Worm (Caenorhabditis elegans) whole organism, L4 larva: ENCODE data around the gene C06E4.5.
"Not testable (repeated sequence)": the region's sequence is repeated elsewhere in the genome, so short reads cannot be mapped to it uniquely, and the experiment has no call there.

Experiments
- F10B5.3 ChIP-seq: sonication (generic microtip); optimal IDR thresholded peaks from 2 replicates; lab custom pipeline; 2016; ENCODE audit warnings: mild to moderate bottlenecking, missing genetic modification characterization, missing compliant biosample characterization
- F37D6.2 ChIP-seq: sonication (generic microtip); optimal IDR thresholded peaks from 2 replicates; lab custom pipeline; 2016; ENCODE audit warnings: mild to moderate bottlenecking, missing genetic modification characterization, missing compliant biosample characterization
- F49E8.2 ChIP-seq: sonication (generic microtip); optimal IDR thresholded peaks from 2 replicates; lab custom pipeline; 2016; ENCODE audit warnings: missing compliant biosample characterization, mild to moderate bottlenecking, missing genetic modification characterization, borderline replicate concordance
- R02D3.7 ChIP-seq: fragments of 150-350 bp; sonication (generic microtip); optimal IDR thresholded peaks from 3 replicates; lab custom pipeline; 2014; ENCODE audit warnings: missing biosample characterization, missing genetic modification characterization
- T26A8.4 ChIP-seq: fragments of 200-800 bp; sonication (Bioruptor generic); IDR thresholded peaks from 2 replicates; pipeline ENCODE4 v1.3.6; 2022; ENCODE audit warnings: missing genetic modification characterization, missing compliant biosample characterization
- ZK337.2 ChIP-seq: fragments of 200-800 bp; sonication (Bioruptor generic); IDR thresholded peaks from 2 replicates; pipeline ENCODE4 v1.3.6; 2022; ENCODE audit warnings: missing genetic modification reagents, missing genetic modification characterization, missing compliant biosample characterization
- ceh-20 ChIP-seq: fragments of 200-800 bp; sonication (Bioruptor generic); IDR thresholded peaks from 2 replicates; pipeline ENCODE4 v1.3.6; 2022; ENCODE audit warnings: missing genetic modification reagents, missing genetic modification characterization, missing compliant biosample characterization
- ceh-28 ChIP-seq: fragments of 150-350 bp; optimal IDR thresholded peaks from 2 replicates; lab custom pipeline; 2014; ENCODE audit warnings: missing biosample characterization, missing genetic modification reagents, missing genetic modification characterization
- ceh-62 ChIP-seq: sonication (generic microtip); optimal IDR thresholded peaks from 2 replicates; lab custom pipeline; 2017; ENCODE audit warnings: missing biosample characterization, missing genetic modification characterization
- ces-1 ChIP-seq: fragments of 150-350 bp; sonication (generic microtip); optimal IDR thresholded peaks from 4 replicates; lab custom pipeline; 2014; ENCODE audit warnings: missing biosample characterization, missing genetic modification reagents, missing genetic modification characterization
- cey-2 ChIP-seq: sonication (generic microtip); optimal IDR thresholded peaks from 3 replicates; lab custom pipeline; 2017; ENCODE audit warnings: missing genetic modification characterization, mild to moderate bottlenecking, missing compliant biosample characterization, antibody characterized with exemption, borderline replicate concordance; ENCODE audit not compliant: insufficient read depth
- ctbp-1 ChIP-seq: fragments of 200-800 bp; sonication (Bioruptor generic); IDR thresholded peaks from 2 replicates; pipeline ENCODE4 v1.3.6; 2022; ENCODE audit warnings: missing genetic modification reagents, missing genetic modification characterization, missing compliant biosample characterization
- daf-12 ChIP-seq: fragments of 150-350 bp; optimal IDR thresholded peaks from 2 replicates; lab custom pipeline; 2014; ENCODE audit warnings: missing biosample characterization, missing genetic modification reagents, missing genetic modification characterization
- daf-16 ChIP-seq, 3 experiments: sonication (generic microtip); optimal IDR thresholded peaks; 2 replicates each; lab custom pipeline; 2016 to 2017; ENCODE audit warnings: missing genetic modification characterization in 3 of 3, missing genetic modification reagents in 3 of 3, mild to moderate bottlenecking in 2 of 3, missing compliant biosample characterization in 2 of 3, missing biosample characterization in 1 of 3, moderate library complexity in 1 of 3
- dmd-6 ChIP-seq: fragments of 200-800 bp; sonication (Bioruptor generic); IDR thresholded peaks from 2 replicates; pipeline ENCODE4 v1.3.6; 2022; ENCODE audit warnings: missing genetic modification reagents, missing genetic modification characterization, missing compliant biosample characterization
- dmd-9 ChIP-seq: fragments of 200-800 bp; sonication (Bioruptor generic); IDR thresholded peaks from 2 replicates; pipeline ENCODE4 v1.3.6; 2022; ENCODE audit warnings: missing genetic modification reagents, missing genetic modification characterization, missing compliant biosample characterization
- dpl-1 ChIP-seq: fragments of 150-350 bp; optimal IDR thresholded peaks from 2 replicates; lab custom pipeline; 2014; ENCODE audit warnings: missing biosample characterization, missing genetic modification reagents, missing genetic modification characterization
- egl-27 ChIP-seq: sonication (generic microtip); optimal IDR thresholded peaks from 3 replicates; lab custom pipeline; 2017; ENCODE audit warnings: missing biosample characterization, missing genetic modification reagents, missing genetic modification characterization
- egl-43 ChIP-seq: fragments of 200-800 bp; sonication (Bioruptor generic); IDR thresholded peaks from 2 replicates; pipeline ENCODE4 v1.3.6; 2022; ENCODE audit warnings: missing genetic modification reagents, missing genetic modification characterization, missing compliant biosample characterization
- hif-1 ChIP-seq, 2 experiments: sonication (generic microtip); optimal IDR thresholded peaks; 2 replicates each; lab custom pipeline; 2016 to 2017; ENCODE audit warnings: missing compliant biosample characterization in 2 of 2, missing genetic modification characterization in 2 of 2, missing genetic modification reagents in 2 of 2, missing genotype in 2 of 2, mild to moderate bottlenecking in 1 of 2
- hlh-30 ChIP-seq: sonication (generic microtip); optimal IDR thresholded peaks from 2 replicates; lab custom pipeline; 2017; ENCODE audit warnings: antibody characterized with exemption, mild to moderate bottlenecking, missing genetic modification characterization, missing compliant biosample characterization; ENCODE audit not compliant: insufficient read depth
- hmg-1.1 ChIP-seq: fragments of 200-800 bp; sonication (Bioruptor generic); IDR thresholded peaks from 2 replicates; pipeline ENCODE4 v1.3.6; 2022; ENCODE audit warnings: missing genetic modification reagents, missing genetic modification characterization, missing compliant biosample characterization
- lin-13 ChIP-seq: fragments of 150-350 bp; optimal IDR thresholded peaks from 2 replicates; lab custom pipeline; 2014; ENCODE audit warnings: missing biosample characterization, missing genetic modification reagents, missing genetic modification characterization
- lin-39 ChIP-seq: fragments of 150-350 bp; optimal IDR thresholded peaks from 2 replicates; lab custom pipeline; 2014; ENCODE audit warnings: missing biosample characterization, missing genetic modification reagents, missing genetic modification characterization
- lir-3 ChIP-seq: sonication (generic microtip); optimal IDR thresholded peaks from 2 replicates; lab custom pipeline; 2016; ENCODE audit warnings: mild to moderate bottlenecking, missing genetic modification characterization, missing compliant biosample characterization
- lsy-2 ChIP-seq, 2 experiments: fragments of 150-350 bp in 1 of 2; sonication (generic microtip) in 1 of 2; optimal IDR thresholded peaks; 2 replicates each; lab custom pipeline; 2014 to 2017; ENCODE audit warnings: missing biosample characterization in 2 of 2, missing genetic modification characterization in 2 of 2
- mdl-1 ChIP-seq, 2 experiments: fragments of 150-350 bp in 1 of 2; sonication (generic microtip) in 1 of 2; optimal IDR thresholded peaks; 2 replicates each; lab custom pipeline; 2014 to 2017; ENCODE audit warnings: missing biosample characterization in 2 of 2, missing genetic modification characterization in 2 of 2
- mes-2 ChIP-seq: sonication (generic microtip); optimal IDR thresholded peaks from 2 replicates; lab custom pipeline; 2016; ENCODE audit warnings: missing genotype, mild to moderate bottlenecking, missing genetic modification characterization, missing compliant biosample characterization; ENCODE audit not compliant: poor library complexity, severe bottlenecking
- nhr-102 ChIP-seq: sonication (generic microtip); optimal IDR thresholded peaks from 2 replicates; lab custom pipeline; 2016; ENCODE audit warnings: mild to moderate bottlenecking, missing genetic modification characterization, moderate library complexity, missing compliant biosample characterization
- nhr-25 ChIP-seq: sonication (generic microtip); optimal IDR thresholded peaks from 2 replicates; lab custom pipeline; 2017; ENCODE audit warnings: missing genetic modification characterization, mild to moderate bottlenecking, missing compliant biosample characterization, antibody characterized with exemption, moderate library complexity, borderline replicate concordance; ENCODE audit not compliant: insufficient read depth
- nhr-28 ChIP-seq: fragments of 150-350 bp; optimal IDR thresholded peaks from 2 replicates; lab custom pipeline; 2014; ENCODE audit warnings: missing biosample characterization, missing genetic modification characterization
- nhr-6 ChIP-seq: fragments of 150-350 bp; optimal IDR thresholded peaks from 2 replicates; lab custom pipeline; 2014; ENCODE audit warnings: missing biosample characterization, missing genetic modification characterization
- nhr-77 ChIP-seq: fragments of 150-350 bp; optimal IDR thresholded peaks from 2 replicates; lab custom pipeline; 2014; ENCODE audit warnings: missing biosample characterization, missing genetic modification characterization
- pqm-1 ChIP-seq: sonication (generic microtip); optimal IDR thresholded peaks from 2 replicates; lab custom pipeline; 2017; ENCODE audit warnings: missing biosample characterization, missing genetic modification characterization
- set-16 ChIP-seq: fragments of 200-800 bp; sonication (Bioruptor generic); IDR thresholded peaks from 2 replicates; pipeline ENCODE4 v1.3.6; 2022; ENCODE audit warnings: missing genetic modification reagents, missing genetic modification characterization, missing compliant biosample characterization
- tra-1 ChIP-seq: fragments of 200-800 bp; sonication (Bioruptor generic); IDR thresholded peaks from 2 replicates; pipeline ENCODE4 v1.3.6; 2022; ENCODE audit warnings: missing genetic modification reagents, missing genetic modification characterization, missing compliant biosample characterization
- unc-39 ChIP-seq: sonication (generic microtip); optimal IDR thresholded peaks from 2 replicates; lab custom pipeline; 2017; ENCODE audit warnings: missing biosample characterization, missing genetic modification characterization
- zip-11 ChIP-seq: fragments of 200-800 bp; sonication (Bioruptor generic); IDR thresholded peaks from 2 replicates; pipeline ENCODE4 v1.3.6; 2022; ENCODE audit warnings: missing genetic modification characterization, missing compliant biosample characterization
- ztf-11 ChIP-seq: fragments of 150-350 bp; optimal IDR thresholded peaks from 2 replicates; lab custom pipeline; 2014; ENCODE audit warnings: missing biosample characterization, missing genetic modification characterization

Gene C06E4.5

ce11 chrIV:7246553-7246952 lies 8.2 kb upstream of the C06E4.5 start, which contains the start of gene col-114:
Gene col-114, minus strand, starts transcription at chrIV:7246653.
- no peak for TF ChIP-seq ces-1 (GFP tag; lab: Kevin White, UChicago)

ce11 chrIV:7247243-7247642 lies 7.5 kb upstream of the C06E4.5 start, which contains the start of gene D2024.1:
Gene D2024.1, plus strand, starts transcription at chrIV:7247543.
- not testable (repeated sequence) for TF ChIP-seq hif-1 (tag; optimal IDR thresholded peaks at IDR 0.05; lab: Kevin White, UChicago); ceh-62; F37D6.2 (tag; lab: Kevin White, UChicago)

- TF ChIP-seq hif-1 (tag; optimal IDR thresholded peaks at IDR 0.05; lab: Kevin White, UChicago), result no peak
- TF ChIP-seq tra-1 (GFP tag; lab: Robert Waterston, UW), result no peak
- no peak for TF ChIP-seq dpl-1 (GFP tag; lab: Kevin White, UChicago)
- no peak for TF ChIP-seq ceh-20 (GFP tag; lab: Robert Waterston, UW)
- TF ChIP-seq lir-3 (tag; lab: Kevin White, UChicago), result no peak
- no peak for TF ChIP-seq ceh-28
- no peak for TF ChIP-seq R02D3.7
- TF ChIP-seq pqm-1, result no peak
- no peak for TF ChIP-seq T26A8.4 (GFP tag; lab: Robert Waterston, UW)
- TF ChIP-seq nhr-25 (tag; lab: Kevin White, UChicago), result no peak
- TF ChIP-seq zip-11 (GFP tag; lab: Robert Waterston, UW), result no peak
- no peak for TF ChIP-seq nhr-6 (tag; lab: Kevin White, UChicago)
- TF ChIP-seq nhr-102 (tag; lab: Kevin White, UChicago), result no peak
- no peak for TF ChIP-seq dmd-9 (GFP tag; lab: Robert Waterston, UW)
- no peak for TF ChIP-seq F37D6.2 (tag; lab: Kevin White, UChicago)
- no peak for TF ChIP-seq unc-39 (tag; lab: Kevin White, UChicago)
- no peak for TF ChIP-seq lsy-2 (tag; optimal IDR thresholded peaks at IDR 0.05; lab: Kevin White, UChicago)
- TF ChIP-seq lin-13 (GFP tag; lab: Kevin White, UChicago), result no peak
- TF ChIP-seq F10B5.3 (tag; lab: Kevin White, UChicago), result no peak
- TF ChIP-seq ceh-62, result no peak
These were observed 4.6 kb upstream of the C06E4.5 start, which contains the start of gene D2024.18 for ce11 chrIV:7250158-7250557. Gene D2024.18, plus strand, starts transcription at chrIV:7250458.

ce11 chrIV:7253271-7253670 lies 1.5 kb upstream of the C06E4.5 start:
- TF ChIP-seq set-16 (GFP tag; lab: Robert Waterston, UW) (no peak), ztf-11 (tag; lab: Kevin White, UChicago) (no peak), egl-43 (GFP tag; lab: Robert Waterston, UW) (no peak), egl-27 (tag; lab: Kevin White, UChicago) (no peak), hmg-1.1 (no peak), tra-1 (GFP tag; lab: Robert Waterston, UW) (no peak), mes-2 (tag; lab: Kevin White, UChicago) (peak; percentile 1), ctbp-1 (GFP tag; lab: Robert Waterston, UW) (no peak), F49E8.2 (peak; percentile 15)

ce11 chrIV:7258253-7258652 lies 3.5 kb downstream of the C06E4.5 start, which contains the start of gene C06E4.6:
Gene C06E4.6, minus strand, starts transcription at chrIV:7258303.
- TF ChIP-seq F37D6.2 (tag; lab: Kevin White, UChicago) (no peak), cey-2 (no peak), F49E8.2 (no peak), daf-16 (GFP tag; optimal IDR thresholded peaks at IDR 0.05; lab: Kevin White, UChicago) (no peak), daf-16 (tag; optimal IDR thresholded peaks at IDR 0.05; lab: Kevin White, UChicago) (peak; percentile 23), mdl-1 (tag; optimal IDR thresholded peaks at IDR 0.05; lab: Kevin White, UChicago) (peak in 1 of 2 experiments; percentile 66), nhr-28 (peak; percentile 96), hlh-30 (tag; lab: Kevin White, UChicago) (peak; percentile 62), pqm-1 (peak; percentile 43), ZK337.2 (GFP tag; lab: Robert Waterston, UW) (no peak), nhr-77 (tag; lab: Kevin White, UChicago) (peak; percentile 7), daf-12 (no peak), dmd-6 (GFP tag; lab: Robert Waterston, UW) (peak; percentile 82), R02D3.7 (no peak), nhr-102 (tag; lab: Kevin White, UChicago) (peak; percentile 92), lin-39 (tag; lab: Kevin White, UChicago) (no peak)
